Worm (Caenorhabditis elegans) whole organism, L4/young adult: ENCODE measurements around the gene mvb-12.

Source experiments
- W03F9.2 ChIP-seq: fragments of 150-350 bp; optimal IDR thresholded peaks from 2 replicates; lab custom pipeline; 2014; ENCODE audit warnings: missing biosample characterization, missing genetic modification characterization
- dao-5 ChIP-seq: sonication (generic microtip); optimal IDR thresholded peaks from 2 replicates; lab custom pipeline; 2016; ENCODE audit warnings: missing genotype, missing genetic modification characterization, moderate library complexity, missing compliant biosample characterization
- him-1 ChIP-seq: sonication (generic microtip); optimal IDR thresholded peaks from 2 replicates; lab custom pipeline; 2016; ENCODE audit warnings: missing genotype, missing genetic modification reagents, missing genetic modification characterization, missing compliant biosample characterization

The mvb-12 gene

DNA sequence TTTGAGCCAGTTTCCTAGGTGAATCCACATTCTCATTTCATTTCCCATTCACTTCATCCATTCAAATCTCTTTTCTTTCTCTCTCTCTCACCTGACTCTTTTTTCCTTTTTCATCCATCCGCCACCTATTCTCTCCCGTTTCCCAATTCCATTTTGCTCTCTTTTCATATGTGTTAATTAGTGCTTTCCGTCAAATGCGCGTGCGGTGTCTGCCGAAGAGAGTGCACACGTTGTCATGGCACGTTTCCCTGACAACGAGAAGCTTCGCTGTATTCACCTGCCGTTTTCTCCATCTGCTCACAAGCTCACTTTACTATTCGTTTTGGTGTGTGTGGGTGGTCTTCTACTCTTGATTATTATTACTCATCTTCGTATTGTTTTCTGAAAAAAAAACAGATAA is 9.6 kb downstream of the mvb-12 start:
- TF ChIP-seq him-1 (no peak), dao-5 (tag; lab: Kevin White, UChicago) (no peak), W03F9.2 (no peak)

- TF ChIP-seq dao-5 (tag; lab: Kevin White, UChicago) (no peak), W03F9.2 (no peak), him-1 (no peak)
Observed at ce11 chrIV:7841218-7841617, 10.9 kb downstream of the mvb-12 start.

ce11 chrIV:7844333-7844973 is 14.1 kb downstream of the mvb-12 start:
- peak; percentile 26 for TF ChIP-seq W03F9.2
- no peak for TF ChIP-seq dao-5 (tag; lab: Kevin White, UChicago)

DNA sequence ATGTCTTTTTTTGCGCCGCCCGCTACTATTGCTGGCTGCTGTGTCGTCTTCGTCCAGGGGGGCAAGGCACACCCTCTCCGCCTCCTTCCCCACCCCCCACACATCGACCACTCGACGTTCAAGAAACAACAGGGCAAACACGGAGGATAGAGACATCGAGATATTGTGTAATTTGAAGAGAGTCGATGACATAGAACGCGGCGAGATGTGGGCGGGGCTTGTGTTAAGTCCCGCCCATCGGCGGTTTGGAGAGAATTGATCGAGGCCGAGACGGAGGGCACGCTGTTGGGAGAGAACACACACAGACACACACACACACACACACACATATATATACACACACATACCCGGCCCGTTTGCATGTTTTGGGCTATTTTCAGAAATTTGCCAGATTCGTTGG is 15.3 kb downstream of the mvb-12 start:
- TF ChIP-seq W03F9.2 (peak; percentile 5), him-1 (peak; percentile 71), dao-5 (tag; lab: Kevin White, UChicago) (peak; percentile 69)

ce11 chrIV:7846386-7846785 is 16.1 kb downstream of the mvb-12 start, which contains the start of gene C06A6.2:
C06A6.2 (plus strand) TSS chrIV:7846622.
- no peak for TF ChIP-seq him-1
- TF ChIP-seq dao-5 (tag; lab: Kevin White, UChicago): no peak
- no peak for TF ChIP-seq W03F9.2

DNA sequence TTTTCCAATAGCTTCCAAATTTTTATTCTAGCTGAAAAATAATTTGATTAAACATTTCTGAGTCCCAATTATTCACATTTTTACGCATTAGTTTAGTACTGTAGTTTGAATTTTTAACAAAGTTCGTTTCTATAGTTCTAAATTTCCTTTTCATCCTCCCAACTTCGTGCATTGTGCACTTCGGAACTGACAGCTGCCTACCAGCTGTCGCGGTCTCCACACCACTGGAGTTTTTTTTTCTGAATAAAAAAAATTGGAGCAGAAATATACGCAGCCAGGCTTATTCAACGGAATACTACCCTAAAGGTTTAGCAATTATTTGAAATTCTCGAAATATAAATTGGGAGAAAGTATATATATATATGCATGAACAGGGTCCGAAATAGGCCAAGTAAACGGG is 18.9 kb downstream of the mvb-12 start:
- TF ChIP-seq him-1: no peak
- no peak for TF ChIP-seq W03F9.2
- TF ChIP-seq dao-5 (tag; lab: Kevin White, UChicago): no peak

- TF ChIP-seq dao-5 (tag; lab: Kevin White, UChicago) (no peak), him-1 (no peak), W03F9.2 (no peak)
Observed at ce11 chrIV:7850329-7850728, 20.0 kb downstream of the mvb-12 start.

DNA sequence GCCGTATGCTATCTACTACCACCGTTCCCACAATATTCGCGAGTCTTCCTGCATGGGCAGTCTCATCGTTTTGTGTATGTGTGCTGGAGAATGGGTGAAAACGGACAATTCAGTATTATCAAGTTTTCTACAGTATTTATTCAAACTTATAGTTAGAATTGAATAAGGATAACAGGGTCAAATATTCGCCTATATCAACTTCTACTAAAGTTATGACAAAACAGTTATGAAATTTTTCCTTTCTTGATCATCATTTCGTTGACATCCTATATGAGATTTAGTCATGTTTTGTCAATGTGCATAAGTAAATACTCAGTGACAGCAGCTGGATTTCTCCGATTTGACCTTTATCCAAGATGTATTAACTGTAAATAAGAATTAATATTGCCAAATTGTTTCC is 21.0 kb downstream of the mvb-12 start:
- no peak for TF ChIP-seq him-1
- TF ChIP-seq W03F9.2: no peak

DNA sequence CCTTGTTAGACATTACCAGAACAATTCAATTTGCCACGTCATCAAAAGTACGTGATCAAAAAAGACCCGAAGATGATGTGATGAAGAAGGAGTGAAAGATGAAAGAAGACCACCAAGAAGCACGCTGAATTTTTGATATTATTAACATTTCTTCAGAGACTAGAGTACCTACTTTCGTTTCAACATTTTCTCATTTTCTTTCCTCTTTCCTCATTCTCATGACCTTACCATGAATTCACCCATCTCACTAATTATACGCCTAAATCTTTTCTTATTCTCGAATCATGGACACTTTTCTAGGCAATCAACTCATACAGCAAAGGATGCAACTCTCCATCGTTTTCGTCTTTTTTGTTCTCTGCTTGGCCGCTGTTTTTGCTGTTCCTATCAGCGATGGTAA is 38.3 kb downstream of the mvb-12 start, which contains the start of gene flp-10:
Gene flp-10 (plus strand): TSS at position 301 of the 400 bp plus-strand sequence.
- TF ChIP-seq dao-5 (tag; lab: Kevin White, UChicago): no peak
- no peak for TF ChIP-seq W03F9.2
- no peak for TF ChIP-seq him-1

ce11 chrIV:7870451-7870850 is 40.1 kb downstream of the mvb-12 start, which contains the start of gene T06C10.3:
T06C10.3 (plus strand) TSS chrIV:7870751.
- TF ChIP-seq dao-5 (tag; lab: Kevin White, UChicago) (no peak), him-1 (no peak), W03F9.2 (no peak)

DNA sequence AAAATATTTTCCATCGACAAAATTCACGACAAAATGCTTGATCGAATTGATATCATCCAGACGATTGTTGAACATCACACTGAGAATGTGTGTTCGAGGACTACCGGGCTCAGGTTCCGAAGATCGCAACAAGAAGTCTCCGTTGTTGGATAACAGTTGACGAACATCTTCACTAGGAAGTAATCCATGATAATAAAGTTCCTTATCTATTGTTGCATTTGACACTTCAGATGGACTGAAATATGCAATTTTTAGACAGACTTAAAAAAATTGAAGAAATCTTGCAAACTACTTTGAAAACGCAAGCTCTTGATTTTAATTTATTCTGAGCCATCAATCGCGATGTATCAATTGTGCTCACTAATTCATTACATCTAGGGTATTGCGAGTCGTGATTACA is 46.9 kb downstream of the mvb-12 start:
- TF ChIP-seq him-1 (no peak), W03F9.2 (no peak), dao-5 (tag; lab: Kevin White, UChicago) (no peak)

- no peak for TF ChIP-seq dao-5 (tag; lab: Kevin White, UChicago)
- no peak for TF ChIP-seq W03F9.2
- no peak for TF ChIP-seq him-1
Observed at ce11 chrIV:7877781-7878180, 47.5 kb downstream of the mvb-12 start, which contains the start of gene kin-26. kin-26 (minus strand) TSS chrIV:7877881.

- TF ChIP-seq him-1 (no peak), W03F9.2 (no peak), dao-5 (tag; lab: Kevin White, UChicago) (no peak)
Observed at ce11 chrIV:7879017-7879416, 48.7 kb downstream of the mvb-12 start, which contains the start of gene srt-73. srt-73 (plus strand) TSS chrIV:7879317.

ce11 chrIV:7881166-7881565 is 50.8 kb downstream of the mvb-12 start:
- TF ChIP-seq W03F9.2 (no peak), dao-5 (tag; lab: Kevin White, UChicago) (no peak)

DNA sequence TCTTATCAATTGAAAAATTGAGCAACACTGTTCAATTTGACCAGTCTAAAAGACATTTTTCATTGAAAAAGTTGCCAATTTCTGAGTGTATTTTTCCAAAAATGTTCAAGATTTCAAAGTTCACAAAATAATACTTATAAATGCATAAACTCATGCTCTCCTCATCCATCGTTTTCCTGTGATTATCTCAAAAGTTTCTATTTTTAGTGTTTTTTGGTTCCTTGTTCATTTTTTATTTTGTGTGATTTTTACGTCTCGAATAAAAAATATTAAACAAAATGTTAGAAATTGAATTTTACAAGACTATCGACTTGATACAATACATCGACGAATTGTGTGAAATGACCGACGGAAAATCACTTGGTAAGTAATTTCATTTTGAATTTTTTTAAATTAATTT is 51.4 kb downstream of the mvb-12 start, which contains the start of gene atic-1:
Gene atic-1 (plus strand): TSS at position 301 of the 400 bp plus-strand sequence.
- TF ChIP-seq dao-5 (tag; lab: Kevin White, UChicago) (no peak), W03F9.2 (no peak), him-1 (no peak)
